Worm (Caenorhabditis elegans): ENCODE measurements around the gene msp-38.

DNA sequence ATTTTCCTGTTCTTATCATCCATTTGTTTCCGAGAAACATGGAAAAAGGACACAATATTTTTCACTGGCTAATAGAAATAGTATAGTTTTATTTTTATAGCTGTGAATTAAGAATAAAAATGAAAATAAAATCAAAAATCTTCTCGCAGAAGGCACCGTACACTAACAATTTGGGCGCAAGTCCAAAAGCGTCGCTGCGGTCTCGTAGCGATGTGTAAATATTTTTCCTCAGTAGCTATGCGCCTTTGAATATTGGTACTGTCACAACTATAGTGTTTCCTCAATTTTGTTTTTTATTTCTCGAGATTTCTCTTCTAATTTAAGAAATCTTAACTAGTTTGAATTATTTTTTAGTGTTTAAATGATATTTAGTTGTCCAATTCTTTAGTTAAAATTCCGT lies 13.5 kb upstream of the msp-38 start:
- no peak for TF ChIP-seq hmg-4 (GFP tag; optimal IDR thresholded peaks at IDR 0.05)
- TF ChIP-seq tbx-11 (GFP tag; IDR thresholded peaks at IDR 0.05) = no peak
- no peak for TF ChIP-seq ceh-13 (GFP tag; optimal IDR thresholded peaks at IDR 0.05)
